Fruit fly (Drosophila melanogaster) S2 (cell line): ENCODE results near the gene beat-Ic.

Experiments
- CG8478 ChIP-seq: fragments of >200 bp; optimal IDR thresholded peaks from 2 replicates; lab custom pipeline; 2018
- CTCF ChIP-seq, 2 experiments: fragments of >200 bp; optimal IDR thresholded peaks; 2 replicates each; lab custom pipeline; 2018

dm6 chr2L:16003541-16003940, 3.5 kb downstream of the beat-Ic start, which contains the start of gene CG34167:
- TF ChIP-seq CG8478 (lab: Kevin White, UChicago) (no peak), CTCF (optimal IDR thresholded peaks at IDR 0.05; lab: Kevin White, UChicago) (no peak)
